Fruit fly (Drosophila melanogaster): ENCODE data around the gene Serinc.

Serinc gene

DNA sequence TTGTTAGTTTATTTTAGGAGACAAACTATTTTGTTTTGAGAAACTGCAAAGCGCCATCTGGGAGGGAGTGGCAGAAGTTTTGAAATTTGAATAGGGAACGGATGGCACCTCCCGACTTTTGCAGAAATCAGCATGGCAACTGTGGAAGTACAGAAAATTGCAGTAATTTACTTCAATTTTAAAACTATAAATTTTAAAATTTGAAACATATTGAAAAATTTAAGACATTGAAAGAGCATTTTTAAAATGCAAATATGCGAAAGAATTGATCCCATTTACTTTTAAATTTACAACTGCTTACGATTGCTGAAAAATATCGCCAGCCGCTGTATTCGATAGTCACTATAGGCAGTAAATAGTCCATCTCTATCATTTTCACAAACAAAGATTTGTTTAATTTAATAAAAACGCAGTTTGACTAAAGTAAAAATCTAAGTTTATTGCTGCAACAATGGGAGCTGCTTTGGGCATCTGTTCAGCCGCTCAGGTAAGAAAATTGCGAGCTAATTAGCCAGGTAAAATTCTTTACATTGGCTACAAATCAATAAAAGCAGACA, at the start of gene Serinc (continued):
- TF ChIP-seq pum (GFP tag; optimal IDR thresholded peaks at IDR 0.05), result peak; percentile 17
- TF ChIP-seq Dad (GFP tag; optimal IDR thresholded peaks at IDR 0.05), result peak; percentile 69
- peak; percentile 56 for TF ChIP-seq Hr3 (GFP tag; optimal IDR thresholded peaks at IDR 0.05)
- 0 out of 3 replicates have a peak, but pooled peaks have one; percentile 17 for TF ChIP-seq ase (GFP tag; IDR thresholded peaks at IDR 0.05)
- no peak for TF ChIP-seq CG11696 (GFP tag; IDR thresholded peaks at IDR 0.05)
- TF ChIP-seq CG10462 (GFP tag; optimal IDR thresholded peaks at IDR 0.05), result no peak
- TF ChIP-seq zen (tag; optimal IDR thresholded peaks at IDR 0.05), result peak; percentile 76
- peak; percentile 98 for TF ChIP-seq hb (GFP tag; IDR thresholded peaks at IDR 0.05; ENCODE audit: partially characterized antibody)
- TF ChIP-seq pan (optimal IDR thresholded peaks at IDR 0.05), result no peak
- no peak for TF ChIP-seq pan (GFP tag; optimal IDR thresholded peaks at IDR 0.05 in 1 of 2, IDR thresholded peaks at IDR 0.05 in 1 of 2)
- TF ChIP-seq zen2 (GFP tag; IDR thresholded peaks at IDR 0.05; ENCODE audit: partially characterized antibody), result peak; percentile 97
- peak; percentile 45 for TF ChIP-seq CG10654 (GFP tag; optimal IDR thresholded peaks at IDR 0.05)
- 0 out of 2 replicates have a peak, but pooled peaks have one; percentile 33 for TF ChIP-seq E2f1 (GFP tag; IDR thresholded peaks at IDR 0.05)
- TF ChIP-seq cg (GFP tag; optimal IDR thresholded peaks at IDR 0.05), result no peak
- TF ChIP-seq dysf (GFP tag; IDR thresholded peaks at IDR 0.05), result peak; percentile 58
- TF ChIP-seq CG8089 (GFP tag; optimal IDR thresholded peaks at IDR 0.05), result peak; percentile 36
- peak; percentile 47 for TF ChIP-seq Antp (GFP tag; optimal IDR thresholded peaks at IDR 0.05)
- peak; percentile 11; the same call in 1 of the 2 replicates for TF ChIP-seq CG4404 (GFP tag; IDR thresholded peaks at IDR 0.05)
- TF ChIP-seq cwo (GFP tag; optimal IDR thresholded peaks at IDR 0.05), result no peak
- TF ChIP-seq CG11560 (tag; IDR thresholded peaks at IDR 0.05), result peak; percentile 67; the same call in 2 of the 3 replicates
- no peak for TF ChIP-seq pb (GFP tag; optimal IDR thresholded peaks at IDR 0.05)
- TF ChIP-seq chn (GFP tag; optimal IDR thresholded peaks at IDR 0.05), result peak; percentile 58
- peak; percentile 76 for TF ChIP-seq onecut (GFP tag; IDR thresholded peaks at IDR 0.05)
- TF ChIP-seq otp (GFP tag; IDR thresholded peaks at IDR 0.05), result no peak
- TF ChIP-seq Lim3 (GFP tag; IDR thresholded peaks at IDR 0.05), result no peak
- peak in 1 of 2 experiments; percentile 59 for TF ChIP-seq insv (GFP tag; optimal IDR thresholded peaks at IDR 0.05)
- no peak for TF ChIP-seq B-H1 (GFP tag; IDR thresholded peaks at IDR 0.05)
- peak; percentile 47; the same call in 1 of the 2 replicates for TF ChIP-seq CG6272 (GFP tag; IDR thresholded peaks at IDR 0.05)
- no peak for TF ChIP-seq Lpt (GFP tag; optimal IDR thresholded peaks at IDR 0.05)
- peak; percentile 22 for TF ChIP-seq Sin3A (optimal IDR thresholded peaks at IDR 0.05)
- peak; percentile 27 for TF ChIP-seq CG17912 (GFP tag; optimal IDR thresholded peaks at IDR 0.05)
- TF ChIP-seq CG3163 (GFP tag; optimal IDR thresholded peaks at IDR 0.05), result peak; percentile 25
- TF ChIP-seq gcm (GFP tag; optimal IDR thresholded peaks at IDR 0.05), result peak; percentile 0
- peak; percentile 15 for TF ChIP-seq exex (tag; optimal IDR thresholded peaks at IDR 0.05)
- TF ChIP-seq CG33557 (GFP tag; optimal IDR thresholded peaks at IDR 0.05), result peak; percentile 42
- TF ChIP-seq CG12299 (tag; optimal IDR thresholded peaks at IDR 0.05), result peak; percentile 36
- TF ChIP-seq CG6689 (GFP tag; IDR thresholded peaks at IDR 0.05), result no peak
- no peak for TF ChIP-seq br (optimal IDR thresholded peaks at IDR 0.05)
- no peak for TF ChIP-seq CG10274 (GFP tag; optimal IDR thresholded peaks at IDR 0.05)
- TF ChIP-seq CG4617 (GFP tag; optimal IDR thresholded peaks at IDR 0.05; ENCODE audit: borderline replicate concordance), result peak; percentile 91
- no peak for TF ChIP-seq tio (GFP tag; optimal IDR thresholded peaks at IDR 0.05)
- peak; percentile 99 for TF ChIP-seq CG14965 (GFP tag; optimal IDR thresholded peaks at IDR 0.05; ENCODE audit: borderline replicate concordance)
- TF ChIP-seq zfh2 (GFP tag; optimal IDR thresholded peaks at IDR 0.05), result peak; percentile 55
- TF ChIP-seq Bgb (GFP tag; IDR thresholded peaks at IDR 0.05; ENCODE audit: partially characterized antibody), result peak; percentile 98
- peak; percentile 43 for TF ChIP-seq CG1792 (GFP tag; optimal IDR thresholded peaks at IDR 0.05)
- TF ChIP-seq shn (GFP tag; optimal IDR thresholded peaks at IDR 0.05), result peak; percentile 46
- TF ChIP-seq CG17328 (GFP tag; IDR thresholded peaks at IDR 0.05), result no peak
- TF ChIP-seq CG16863 (GFP tag; optimal IDR thresholded peaks at IDR 0.05), result peak; percentile 55
- no peak for TF ChIP-seq fd102C (GFP tag; optimal IDR thresholded peaks at IDR 0.05)
- TF ChIP-seq CG2875 (GFP tag; optimal IDR thresholded peaks at IDR 0.05), result peak; percentile 27
- no peak for TF ChIP-seq kay (GFP tag; optimal IDR thresholded peaks at IDR 0.05)
- TF ChIP-seq Ets97D (GFP tag; optimal IDR thresholded peaks at IDR 0.05), result peak; percentile 75

All from whole organism, embryonic.